Fruit fly (Drosophila melanogaster) whole organism, wandering third instar larva: ENCODE results near the gene Use1.

Source experiments
- h ChIP-seq: fragments of 200-800 bp; sonication (Bioruptor generic); optimal IDR thresholded peaks from 3 replicates; lab custom pipeline; 2016; ENCODE audit warnings: missing biosample characterization, mild to moderate bottlenecking, missing genetic modification characterization
- sage ChIP-seq: fragments of 200-800 bp; sonication (Bioruptor generic); optimal IDR thresholded peaks from 2 replicates; lab custom pipeline; 2016; ENCODE audit warnings: missing biosample characterization, mild to moderate bottlenecking, missing genetic modification characterization
- sv ChIP-seq: fragments of 200-800 bp; sonication (Bioruptor generic); optimal IDR thresholded peaks from 3 replicates; lab custom pipeline; 2016; ENCODE audit warnings: missing biosample characterization, missing genetic modification characterization
- usp ChIP-seq: fragments of >200 bp; optimal IDR thresholded peaks from 2 replicates; lab custom pipeline; 2017; ENCODE audit warnings: missing biosample characterization, missing genetic modification characterization

DNA sequence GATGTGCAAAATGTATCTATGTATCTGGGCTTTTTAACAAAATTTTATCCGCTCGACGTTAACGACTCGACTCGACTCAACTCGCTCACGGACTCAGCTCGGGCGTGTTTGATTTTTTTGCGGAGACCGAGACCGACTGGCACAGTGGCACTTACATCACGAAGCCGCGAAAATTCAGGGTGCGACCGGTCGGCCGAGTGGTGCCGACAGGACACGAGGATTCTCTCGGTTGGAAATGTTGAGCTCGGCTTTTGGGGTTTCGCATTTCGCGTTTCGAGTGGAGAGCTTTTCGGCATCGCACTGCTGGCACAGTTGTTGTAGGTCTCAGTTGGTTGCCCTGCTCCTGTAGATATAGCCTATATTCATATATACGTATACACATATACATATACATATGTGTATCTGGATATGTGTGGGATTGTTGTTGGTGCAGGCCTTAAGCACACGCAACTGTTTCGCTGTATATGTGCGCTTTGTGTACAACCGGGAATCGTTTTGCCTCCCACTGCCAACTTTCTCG, 45.1 kb upstream of the Use1 start, which contains the start of gene Rdl:
- no peak for TF ChIP-seq sv (GFP tag; lab: Kevin White, UChicago)
- no peak for TF ChIP-seq sage (GFP tag; lab: Kevin White, UChicago)
- no peak for TF ChIP-seq h (GFP tag; lab: Kevin White, UChicago)
- no peak for TF ChIP-seq usp (GFP tag; lab: Kevin White, UChicago)
